Worm (Caenorhabditis elegans) whole organism, L4 larva: Measurements from ENCODE around the gene C03A3.2.

Experiments used
- F26F4.8 ChIP-seq: fragments of 200-800 bp; sonication (Bioruptor generic); conservative IDR thresholded peaks from 2 replicates; pipeline ENCODE4 v1.3.6; 2022; ENCODE audit warnings: missing genetic modification characterization, missing compliant biosample characterization
- F44E2.7 ChIP-seq: fragments of 200-800 bp; sonication (Bioruptor generic); IDR thresholded peaks from 2 replicates; pipeline ENCODE4 v2.1.2; 2022; ENCODE audit warnings: missing genetic modification characterization, missing compliant biosample characterization
- T20F7.1 ChIP-seq: fragments of 200-800 bp; sonication (Bioruptor generic); optimal IDR thresholded peaks from 2 replicates; lab custom pipeline; 2018; ENCODE audit warnings: mild to moderate bottlenecking, missing genetic modification characterization, missing compliant biosample characterization
- T26A8.4 ChIP-seq: fragments of 200-800 bp; sonication (Bioruptor generic); IDR thresholded peaks from 2 replicates; pipeline ENCODE4 v1.3.6; 2022; ENCODE audit warnings: missing genetic modification characterization, missing compliant biosample characterization
- aha-1 ChIP-seq: fragments of 150-350 bp; peaks from one replicate; lab custom pipeline; 2014; ENCODE audit warnings: missing biosample characterization, missing genetic modification characterization
- aly-2 ChIP-seq: sonication (generic microtip); optimal IDR thresholded peaks from 2 replicates; lab custom pipeline; 2018; ENCODE audit warnings: missing biosample characterization, missing genetic modification characterization
- ceh-20 ChIP-seq: fragments of 200-800 bp; sonication (Bioruptor generic); IDR thresholded peaks from 2 replicates; pipeline ENCODE4 v1.3.6; 2022; ENCODE audit warnings: missing genetic modification reagents, missing genetic modification characterization, missing compliant biosample characterization
- ceh-28 ChIP-seq: fragments of 150-350 bp; optimal IDR thresholded peaks from 2 replicates; lab custom pipeline; 2014; ENCODE audit warnings: missing biosample characterization, missing genetic modification reagents, missing genetic modification characterization
- ceh-44 ChIP-seq: fragments of 200-800 bp; sonication (Bioruptor generic); IDR thresholded peaks from 2 replicates; pipeline ENCODE4 v1.3.6; 2022; ENCODE audit warnings: missing genetic modification reagents, missing genetic modification characterization, missing compliant biosample characterization
- ces-1 ChIP-seq: fragments of 150-350 bp; sonication (generic microtip); optimal IDR thresholded peaks from 4 replicates; lab custom pipeline; 2014; ENCODE audit warnings: missing biosample characterization, missing genetic modification reagents, missing genetic modification characterization
- daf-16 ChIP-seq, 3 experiments: sonication (generic microtip); optimal IDR thresholded peaks; 2 replicates each; lab custom pipeline; 2016 to 2017; ENCODE audit warnings: missing genetic modification characterization in 3 of 3, missing genetic modification reagents in 3 of 3, mild to moderate bottlenecking in 2 of 3, missing compliant biosample characterization in 2 of 3, missing biosample characterization in 1 of 3, moderate library complexity in 1 of 3
- dmd-6 ChIP-seq: fragments of 200-800 bp; sonication (Bioruptor generic); IDR thresholded peaks from 2 replicates; pipeline ENCODE4 v1.3.6; 2022; ENCODE audit warnings: missing genetic modification reagents, missing genetic modification characterization, missing compliant biosample characterization
- dmd-9 ChIP-seq: fragments of 200-800 bp; sonication (Bioruptor generic); IDR thresholded peaks from 2 replicates; pipeline ENCODE4 v1.3.6; 2022; ENCODE audit warnings: missing genetic modification reagents, missing genetic modification characterization, missing compliant biosample characterization
- dpl-1 ChIP-seq: fragments of 150-350 bp; optimal IDR thresholded peaks from 2 replicates; lab custom pipeline; 2014; ENCODE audit warnings: missing biosample characterization, missing genetic modification reagents, missing genetic modification characterization
- dve-1 ChIP-seq: sonication (generic microtip); optimal IDR thresholded peaks from 2 replicates; lab custom pipeline; 2017; ENCODE audit warnings: antibody characterized with exemption, mild to moderate bottlenecking, missing genetic modification characterization, missing compliant biosample characterization; ENCODE audit not compliant: insufficient read depth
- egl-27 ChIP-seq: sonication (generic microtip); optimal IDR thresholded peaks from 3 replicates; lab custom pipeline; 2017; ENCODE audit warnings: missing biosample characterization, missing genetic modification reagents, missing genetic modification characterization
- egl-43 ChIP-seq: fragments of 200-800 bp; sonication (Bioruptor generic); IDR thresholded peaks from 2 replicates; pipeline ENCODE4 v1.3.6; 2022; ENCODE audit warnings: missing genetic modification reagents, missing genetic modification characterization, missing compliant biosample characterization
- fkh-10 ChIP-seq: fragments of 150-350 bp; optimal IDR thresholded peaks from 2 replicates; lab custom pipeline; 2014; ENCODE audit warnings: missing biosample characterization, missing genetic modification reagents, missing genetic modification characterization
- hif-1 ChIP-seq, 2 experiments: sonication (generic microtip); optimal IDR thresholded peaks; 2 replicates each; lab custom pipeline; 2016 to 2017; ENCODE audit warnings: missing compliant biosample characterization in 2 of 2, missing genetic modification characterization in 2 of 2, missing genetic modification reagents in 2 of 2, missing genotype in 2 of 2, mild to moderate bottlenecking in 1 of 2
- hlh-11 ChIP-seq: fragments of 200-800 bp; sonication (Bioruptor generic); optimal IDR thresholded peaks from 2 replicates; lab custom pipeline; 2018; ENCODE audit warnings: mild to moderate bottlenecking, missing genetic modification characterization, missing compliant biosample characterization
- hlh-30 ChIP-seq: sonication (generic microtip); optimal IDR thresholded peaks from 2 replicates; lab custom pipeline; 2017; ENCODE audit warnings: antibody characterized with exemption, mild to moderate bottlenecking, missing genetic modification characterization, missing compliant biosample characterization; ENCODE audit not compliant: insufficient read depth
- lin-29 ChIP-seq: fragments of 200-800 bp; sonication (Bioruptor generic); IDR thresholded peaks from 2 replicates; pipeline ENCODE4 v1.3.6; 2022; ENCODE audit warnings: missing genetic modification reagents, missing genetic modification characterization, missing compliant biosample characterization
- madf-5 ChIP-seq, 2 experiments: fragments of 200-800 bp; sonication (Bioruptor generic); IDR thresholded peaks; 2 replicates each; pipeline ENCODE4 v1.3.6; 2022; ENCODE audit warnings: missing compliant biosample characterization in 2 of 2, missing genetic modification characterization in 2 of 2
- madf-9 ChIP-seq: fragments of 200-800 bp; sonication (Bioruptor generic); conservative IDR thresholded peaks from 2 replicates; pipeline ENCODE4 v1.3.6; 2022; ENCODE audit warnings: missing genetic modification reagents, missing genetic modification characterization, missing compliant biosample characterization
- mdl-1 ChIP-seq, 2 experiments: fragments of 150-350 bp in 1 of 2; sonication (generic microtip) in 1 of 2; optimal IDR thresholded peaks; 2 replicates each; lab custom pipeline; 2014 to 2017; ENCODE audit warnings: missing biosample characterization in 2 of 2, missing genetic modification characterization in 2 of 2
- mxl-3 ChIP-seq: fragments of 200-800 bp; sonication (Bioruptor generic); optimal IDR thresholded peaks from 2 replicates; lab custom pipeline; 2018; ENCODE audit warnings: mild to moderate bottlenecking, missing genetic modification characterization, missing compliant biosample characterization
- nhr-28 ChIP-seq: fragments of 150-350 bp; optimal IDR thresholded peaks from 2 replicates; lab custom pipeline; 2014; ENCODE audit warnings: missing biosample characterization, missing genetic modification characterization
- nhr-41 ChIP-seq: fragments of 200-800 bp; sonication (Bioruptor generic); IDR thresholded peaks from 2 replicates; pipeline ENCODE4 v1.3.6; 2022; ENCODE audit warnings: missing genetic modification reagents, missing genetic modification characterization, missing compliant biosample characterization
- nhr-48 ChIP-seq: sonication (generic microtip); optimal IDR thresholded peaks from 2 replicates; lab custom pipeline; 2016; ENCODE audit warnings: mild to moderate bottlenecking, missing genetic modification characterization, missing compliant biosample characterization
- nhr-6 ChIP-seq: fragments of 150-350 bp; optimal IDR thresholded peaks from 2 replicates; lab custom pipeline; 2014; ENCODE audit warnings: missing biosample characterization, missing genetic modification characterization
- pha-4 ChIP-seq, 2 experiments: fragments of 150-350 bp in 1 of 2; fragments of 200-800 bp in 1 of 2; sonication (Bioruptor generic) in 1 of 2; IDR thresholded peaks in 1 of 2; optimal IDR thresholded peaks in 1 of 2; 2 replicates each; pipeline versions ENCODE4 v1.3.6 to Lab custom; 2014 to 2022; ENCODE audit warnings: missing genetic modification characterization in 2 of 2, missing genetic modification reagents in 2 of 2, missing biosample characterization in 1 of 2, missing compliant biosample characterization in 1 of 2
- php-3 ChIP-seq: fragments of 200-800 bp; sonication (Bioruptor generic); IDR thresholded peaks from 2 replicates; pipeline ENCODE4 v1.3.6; 2022; ENCODE audit warnings: missing genetic modification reagents, missing genetic modification characterization, missing compliant biosample characterization
- pqm-1 ChIP-seq: sonication (generic microtip); optimal IDR thresholded peaks from 2 replicates; lab custom pipeline; 2017; ENCODE audit warnings: missing biosample characterization, missing genetic modification characterization
- snpc-4 ChIP-seq: fragments of 150-350 bp; optimal IDR thresholded peaks from 2 replicates; lab custom pipeline; 2014; ENCODE audit warnings: missing biosample characterization, missing genetic modification characterization
- spr-1 ChIP-seq: sonication (generic microtip); optimal IDR thresholded peaks from 2 replicates; lab custom pipeline; 2016; ENCODE audit warnings: mild to moderate bottlenecking, missing genetic modification characterization, missing compliant biosample characterization
- spr-3 ChIP-seq: fragments of 200-800 bp; sonication (Bioruptor generic); optimal IDR thresholded peaks from 2 replicates; lab custom pipeline; 2018; ENCODE audit warnings: mild to moderate bottlenecking, missing genetic modification characterization, missing compliant biosample characterization
- tra-1 ChIP-seq: fragments of 200-800 bp; sonication (Bioruptor generic); IDR thresholded peaks from 2 replicates; pipeline ENCODE4 v1.3.6; 2022; ENCODE audit warnings: missing genetic modification reagents, missing genetic modification characterization, missing compliant biosample characterization
- unc-39 ChIP-seq: sonication (generic microtip); optimal IDR thresholded peaks from 2 replicates; lab custom pipeline; 2017; ENCODE audit warnings: missing biosample characterization, missing genetic modification characterization
- unc-62 ChIP-seq, 3 experiments: fragments of 150-350 bp in 1 of 3; sonication (generic microtip); optimal IDR thresholded peaks in 2 of 3; peaks in 1 of 3; 1 replicate in 1 of 3; 2 replicates in 2 of 3; lab custom pipeline; 2014 to 2017; ENCODE audit warnings: missing biosample characterization in 3 of 3, missing genetic modification characterization in 3 of 3, missing genetic modification reagents in 3 of 3, missing genotype in 1 of 3
- vab-7 ChIP-seq: fragments of 200-800 bp; sonication (Bioruptor generic); IDR thresholded peaks from 2 replicates; pipeline ENCODE4 v1.3.6; 2022; ENCODE audit warnings: missing genetic modification reagents, missing genetic modification characterization, missing compliant biosample characterization
- ztf-11 ChIP-seq: fragments of 150-350 bp; optimal IDR thresholded peaks from 2 replicates; lab custom pipeline; 2014; ENCODE audit warnings: missing biosample characterization, missing genetic modification characterization

C03A3.2 gene

ce11 chrX:11248083-11248482 is 14.6 kb upstream of the C03A3.2 start:
- TF ChIP-seq dmd-9 (GFP tag; lab: Robert Waterston, UW), result no peak
- TF ChIP-seq hlh-30 (tag; lab: Kevin White, UChicago), result peak; percentile 79
- TF ChIP-seq madf-9, result peak; percentile 87
- peak; percentile 31 to 46 for TF ChIP-seq mdl-1 (tag; optimal IDR thresholded peaks at IDR 0.05; lab: Kevin White, UChicago)
- TF ChIP-seq dmd-6 (GFP tag; lab: Robert Waterston, UW), result no peak
- no peak for TF ChIP-seq pha-4 (GFP tag; IDR thresholded peaks at IDR 0.05; lab: Robert Waterston, UW)
- no peak for TF ChIP-seq pha-4 (tag; optimal IDR thresholded peaks at IDR 0.05; lab: Kevin White, UChicago)
- 0 out of 2 replicates have a peak, but pooled peaks have one; percentile 30 for TF ChIP-seq lin-29
- peak; percentile 37 for TF ChIP-seq aha-1
- TF ChIP-seq hlh-11 (tag; lab: Kevin White, UChicago), result peak; percentile 88
- no peak for TF ChIP-seq madf-5 (GFP tag; IDR thresholded peaks at IDR 0.05; lab: Robert Waterston, UW)
- TF ChIP-seq hif-1 (tag; optimal IDR thresholded peaks at IDR 0.05; lab: Kevin White, UChicago), result no peak
- TF ChIP-seq daf-16 (GFP tag; optimal IDR thresholded peaks at IDR 0.05; lab: Kevin White, UChicago), result no peak
- no peak for TF ChIP-seq daf-16 (tag; optimal IDR thresholded peaks at IDR 0.05; lab: Kevin White, UChicago)
- peak; percentile 76 for TF ChIP-seq nhr-48 (tag; lab: Kevin White, UChicago)
- peak; percentile 55 for TF ChIP-seq nhr-28
- peak; percentile 67 for TF ChIP-seq mxl-3 (GFP tag; lab: Kevin White, UChicago)

ce11 chrX:11249392-11249791 is 13.3 kb upstream of the C03A3.2 start:
- no peak for TF ChIP-seq ces-1 (GFP tag; lab: Kevin White, UChicago)
- TF ChIP-seq aha-1, result peak; percentile 3
- no peak for TF ChIP-seq F26F4.8
- TF ChIP-seq mdl-1 (tag; optimal IDR thresholded peaks at IDR 0.05; lab: Kevin White, UChicago), result peak in 1 of 2 experiments; percentile 36
- no peak for TF ChIP-seq ztf-11
- TF ChIP-seq T26A8.4, result no peak

- TF ChIP-seq ceh-44, result no peak
- no peak for TF ChIP-seq spr-3 (GFP tag; lab: Kevin White, UChicago)
- TF ChIP-seq pqm-1, result peak; percentile 13
- TF ChIP-seq daf-16 (GFP tag; optimal IDR thresholded peaks at IDR 0.05; lab: Kevin White, UChicago), result no peak
- peak; percentile 40 for TF ChIP-seq daf-16 (tag; optimal IDR thresholded peaks at IDR 0.05; lab: Kevin White, UChicago)
- no peak for TF ChIP-seq egl-43 (GFP tag; lab: Robert Waterston, UW)
- TF ChIP-seq ceh-28 (tag; lab: Kevin White, UChicago), result no peak
- TF ChIP-seq ceh-20, result no peak
- peak; percentile 30 for TF ChIP-seq nhr-28
These were observed 11.7 kb upstream of the C03A3.2 start for ce11 chrX:11250983-11251382.

ce11 chrX:11251928-11252327 is 10.7 kb upstream of the C03A3.2 start:
- TF ChIP-seq nhr-28 (peak; percentile 13), php-3 (GFP tag; lab: Robert Waterston, UW) (0 out of 2 replicates have a peak, but pooled peaks have one; percentile 23), daf-16 (GFP tag; optimal IDR thresholded peaks at IDR 0.05; lab: Kevin White, UChicago) (no peak), daf-16 (tag; optimal IDR thresholded peaks at IDR 0.05; lab: Kevin White, UChicago) (peak; percentile 40), dmd-6 (GFP tag; lab: Robert Waterston, UW) (peak; percentile 52; the same call in 1 of the 2 replicates), aly-2 (tag; lab: Kevin White, UChicago) (no peak), ceh-20 (no peak), unc-62 (GFP tag; optimal IDR thresholded peaks at IDR 0.05 in 1 of 2; lab: Kevin White, UChicago) (no peak), unc-62 (tag; optimal IDR thresholded peaks at IDR 0.05; lab: Kevin White, UChicago) (no peak), pqm-1 (peak; percentile 82)

ce11 chrX:11252429-11252828 is 10.2 kb upstream of the C03A3.2 start:
- TF ChIP-seq hlh-11 (tag; lab: Kevin White, UChicago) (peak; percentile 48), tra-1 (peak; percentile 67; the same call in 1 of the 2 replicates), dpl-1 (no peak), ceh-20 (no peak; the same call in 1 of the 2 replicates), snpc-4 (tag; lab: Kevin White, UChicago) (no peak), vab-7 (GFP tag; lab: Robert Waterston, UW) (peak; percentile 73), ceh-44 (peak; percentile 33; the same call in 1 of the 2 replicates), nhr-41 (0 out of 2 replicates have a peak, but pooled peaks have one; percentile 71), T20F7.1 (peak; percentile 1), fkh-10 (GFP tag; lab: Kevin White, UChicago) (no peak), unc-39 (tag; lab: Kevin White, UChicago) (no peak), F44E2.7 (no peak), nhr-6 (tag; lab: Kevin White, UChicago) (peak; percentile 12), dve-1 (tag; lab: Kevin White, UChicago) (peak; percentile 64), egl-27 (tag; lab: Kevin White, UChicago) (no peak), spr-1 (tag; lab: Kevin White, UChicago) (peak; percentile 50)
